Fruit fly (Drosophila melanogaster) whole organism, pupa: ENCODE data around the gene CG13921.

Experiments
- CG32121 ChIP-seq: fragments of 200-800 bp; sonication (Bioruptor generic); IDR thresholded peaks from 2 replicates; pipeline ENCODE4 v1.3.6; 2022; ENCODE audit warnings: missing biosample characterization, missing genetic modification characterization
- D1 ChIP-seq: fragments of 200-800 bp; sonication (Bioruptor generic); optimal IDR thresholded peaks from 2 replicates; lab custom pipeline; 2018; ENCODE audit warnings: missing biosample characterization, mild to moderate bottlenecking, missing genetic modification characterization, moderate library complexity
- EcR ChIP-seq: fragments of 200-800 bp; sonication (Bioruptor generic); optimal IDR thresholded peaks from 3 replicates; lab custom pipeline; 2019; ENCODE audit warnings: missing biosample characterization, missing genetic modification characterization, mild to moderate bottlenecking, moderate library complexity, missing genetic modification reagents

DNA sequence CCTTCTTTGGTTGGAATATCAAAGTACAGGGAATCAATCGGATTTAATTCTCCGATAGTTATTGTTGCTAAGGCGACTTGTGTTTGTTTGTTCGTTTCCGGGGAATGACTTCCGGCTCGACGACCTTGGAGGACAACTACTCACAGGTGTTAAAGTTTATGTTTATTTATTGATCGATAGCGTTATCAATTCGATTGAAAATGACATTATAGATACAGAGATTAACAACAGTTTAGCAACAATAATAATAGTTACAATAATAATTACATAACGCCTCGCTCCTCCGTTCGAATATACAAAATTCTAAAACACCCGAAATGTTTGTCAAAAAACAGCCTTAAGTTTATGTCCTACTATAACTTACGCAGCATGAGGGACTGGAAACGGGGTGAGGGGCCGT is 25.0 kb downstream of the CG13921 start, which contains the start of gene Dhc62B:
- TF ChIP-seq CG32121 (GFP tag; lab: Robert Waterston, UW) (no peak), EcR (GFP tag; lab: Kevin White, UChicago) (no peak), D1 (no peak)
